Worm (Caenorhabditis elegans): ENCODE measurements around the gene plx-2.

DNA sequence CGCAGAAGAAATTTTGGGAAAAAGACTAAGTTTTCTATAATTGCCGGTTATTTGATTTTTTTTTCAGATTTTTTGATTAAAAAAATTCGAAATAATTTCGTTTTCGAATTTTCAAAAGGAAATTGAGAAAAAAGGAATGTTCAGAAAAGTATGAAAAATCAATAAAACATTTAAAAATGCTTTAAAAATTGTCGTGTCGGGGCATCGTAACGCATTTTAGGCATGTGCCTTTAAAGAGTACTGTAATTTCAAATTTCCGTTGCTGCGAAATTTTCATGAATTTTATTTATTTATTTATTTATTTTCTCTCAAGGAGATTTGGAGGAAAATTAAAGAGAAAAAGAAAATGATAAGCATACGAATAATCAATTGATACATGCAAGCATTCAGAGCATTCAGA is 11.0 kb downstream of the plx-2 start:
- TF ChIP-seq ztf-11 (tag; optimal IDR thresholded peaks at IDR 0.05): no peak
- TF ChIP-seq pqm-1 (tag; optimal IDR thresholded peaks at IDR 0.05): no peak
- TF ChIP-seq snpc-4 (tag; optimal IDR thresholded peaks at IDR 0.05): no peak
- TF ChIP-seq nhr-11 (tag; optimal IDR thresholded peaks at IDR 0.05): no peak
- no peak for TF ChIP-seq fkh-8 (tag; optimal IDR thresholded peaks at IDR 0.05)
- no peak for TF ChIP-seq zag-1 (tag; optimal IDR thresholded peaks at IDR 0.05)
- TF ChIP-seq F16B12.6 (tag; optimal IDR thresholded peaks at IDR 0.05): no peak
- TF ChIP-seq alr-1 (tag; optimal IDR thresholded peaks at IDR 0.05; ENCODE audit: borderline replicate concordance): no peak
- no peak for TF ChIP-seq nhr-28 (tag; optimal IDR thresholded peaks at IDR 0.05)
- TF ChIP-seq mep-1 (tag; optimal IDR thresholded peaks at IDR 0.05): no peak
- TF ChIP-seq nhr-12 (tag; optimal IDR thresholded peaks at IDR 0.05): no peak
- no peak for TF ChIP-seq hpl-2 (GFP tag; optimal IDR thresholded peaks at IDR 0.05)
- TF ChIP-seq nhr-237 (tag; optimal IDR thresholded peaks at IDR 0.05): no peak

All from whole organism, L1 larva.